Worm (Caenorhabditis elegans): ENCODE data around the gene T08B6.1.

DNA sequence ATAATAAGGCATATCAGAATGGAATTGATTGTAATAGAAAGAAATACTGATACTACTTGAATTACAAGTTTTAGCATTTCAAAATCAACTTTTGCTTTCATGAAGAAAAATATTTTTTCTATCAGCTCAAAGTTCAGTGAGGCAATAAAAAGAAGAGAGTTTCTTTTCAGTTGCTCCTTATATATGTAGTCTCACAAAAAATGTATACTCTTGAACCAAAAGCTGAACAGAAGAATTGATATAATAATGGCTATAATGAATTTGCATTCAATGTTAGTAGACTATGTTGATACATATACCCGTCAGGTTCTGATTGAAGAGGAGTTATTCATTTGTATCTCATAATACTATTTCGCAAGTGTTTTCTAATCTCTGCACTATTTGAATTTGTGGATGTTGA lies 12.6 kb downstream of the T08B6.1 start, which contains the start of gene str-174:
- TF ChIP-seq ref-1 (GFP tag; conservative IDR thresholded peaks at IDR 0.05) (no peak), klf-2 (GFP tag; conservative IDR thresholded peaks at IDR 0.05) (no peak), cog-1 (tag; optimal IDR thresholded peaks at IDR 0.05) (no peak), flt-1 (GFP tag; IDR thresholded peaks at IDR 0.05) (no peak), ztf-23 (GFP tag; IDR thresholded peaks at IDR 0.05) (no peak), tab-1 (GFP tag; IDR thresholded peaks at IDR 0.05) (no peak), ztf-29 (GFP tag; IDR thresholded peaks at IDR 0.05) (no peak), med-1 (GFP tag; optimal IDR thresholded peaks at IDR 0.05; ENCODE audit: insufficient read depth) (no peak)

All from whole organism, midembryonic.